Worm (Caenorhabditis elegans) whole organism, L4/young adult: ENCODE data around the gene gst-41.

Source experiments
- W03F9.2 ChIP-seq: fragments of 150-350 bp; optimal IDR thresholded peaks from 2 replicates; lab custom pipeline; 2014; ENCODE audit warnings: missing biosample characterization, missing genetic modification characterization
- dao-5 ChIP-seq: sonication (generic microtip); optimal IDR thresholded peaks from 2 replicates; lab custom pipeline; 2016; ENCODE audit warnings: missing genotype, missing genetic modification characterization, moderate library complexity, missing compliant biosample characterization
- him-1 ChIP-seq: sonication (generic microtip); optimal IDR thresholded peaks from 2 replicates; lab custom pipeline; 2016; ENCODE audit warnings: missing genotype, missing genetic modification reagents, missing genetic modification characterization, missing compliant biosample characterization

ce11 chrV:7437538-7437937, 38.4 kb upstream of the gst-41 start, which contains the start of gene F25E5.9:
- TF ChIP-seq dao-5 (tag; lab: Kevin White, UChicago) (no peak), him-1 (no peak), W03F9.2 (tag; lab: Kevin White, UChicago) (no peak)
